Worm (Caenorhabditis elegans): ENCODE results near the gene C04E12.2.

C04E12.2 gene

DNA sequence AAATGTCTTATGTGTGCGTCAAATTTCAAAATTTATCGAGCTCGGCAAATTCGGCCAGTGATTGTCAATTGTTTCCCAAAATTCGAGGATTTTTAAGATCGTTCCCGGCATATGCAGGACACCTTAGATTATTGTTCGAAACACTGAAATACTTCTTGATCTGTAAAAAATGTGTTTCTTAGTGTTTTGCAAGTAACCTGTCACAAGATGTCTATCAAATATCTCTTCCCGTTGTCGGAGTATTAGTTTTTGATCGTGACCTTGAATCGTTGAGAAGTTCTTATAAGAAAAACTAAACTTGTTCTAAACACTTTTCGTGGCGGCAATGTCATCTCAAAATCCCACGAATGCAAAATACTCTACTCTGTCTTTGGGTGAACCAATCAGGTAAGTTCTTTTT, 5.4 kb upstream of the C04E12.2 start, which contains the start of gene C04E12.4:
Gene C04E12.4, plus strand, starts transcription at position 301 of the 400 bp plus-strand sequence.
- no peak for TF ChIP-seq odd-2 (tag; optimal IDR thresholded peaks at IDR 0.05)
- TF ChIP-seq ceh-48 (tag; optimal IDR thresholded peaks at IDR 0.05): no peak
- TF ChIP-seq lin-11 (tag; optimal IDR thresholded peaks at IDR 0.05): no peak
- no peak for TF ChIP-seq mec-3 (tag; optimal IDR thresholded peaks at IDR 0.05; ENCODE audit: borderline replicate concordance)
- TF ChIP-seq rnt-1 (tag; optimal IDR thresholded peaks at IDR 0.05): no peak
- no peak for TF ChIP-seq unc-86 (tag; optimal IDR thresholded peaks at IDR 0.05)
- TF ChIP-seq C38D4.7 (GFP tag; optimal IDR thresholded peaks at IDR 0.05): no peak
- TF ChIP-seq K09A11.1 (tag; optimal IDR thresholded peaks at IDR 0.05; ENCODE audit: insufficient read depth): no peak
- TF ChIP-seq npax-4 (tag; optimal IDR thresholded peaks at IDR 0.05): no peak
- TF ChIP-seq K02D7.2 (tag; optimal IDR thresholded peaks at IDR 0.05): no peak
- TF ChIP-seq nhr-232 (tag; optimal IDR thresholded peaks at IDR 0.05): no peak
- TF ChIP-seq unc-3 (GFP tag; conservative IDR thresholded peaks at IDR 0.05): no peak
- TF ChIP-seq unc-3 (tag; optimal IDR thresholded peaks at IDR 0.05): no peak

DNA sequence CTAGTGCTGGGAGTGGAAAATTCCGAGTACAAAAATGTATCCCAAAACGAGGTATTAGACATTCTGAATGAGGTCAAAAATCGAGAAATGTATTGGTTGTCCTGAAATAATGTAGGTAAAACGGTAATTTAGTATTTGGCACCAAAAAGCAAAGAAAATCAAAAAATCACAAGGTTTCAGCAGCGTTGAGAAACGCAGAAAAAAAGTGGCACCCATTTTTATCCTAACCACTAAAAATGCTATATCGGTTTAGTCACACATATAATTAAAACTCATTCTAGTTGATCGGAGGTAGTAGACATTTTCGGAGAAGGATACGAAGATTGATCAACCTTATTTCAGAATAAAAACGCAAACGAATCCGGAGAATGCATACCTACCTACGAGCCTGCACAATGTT, 4.8 kb downstream of the C04E12.2 start, which contains the start of gene srx-121:
Gene srx-121, minus strand, starts transcription at position 101 of the 400 bp plus-strand sequence.
- TF ChIP-seq madf-2 (tag; optimal IDR thresholded peaks at IDR 0.05): no peak

DNA sequence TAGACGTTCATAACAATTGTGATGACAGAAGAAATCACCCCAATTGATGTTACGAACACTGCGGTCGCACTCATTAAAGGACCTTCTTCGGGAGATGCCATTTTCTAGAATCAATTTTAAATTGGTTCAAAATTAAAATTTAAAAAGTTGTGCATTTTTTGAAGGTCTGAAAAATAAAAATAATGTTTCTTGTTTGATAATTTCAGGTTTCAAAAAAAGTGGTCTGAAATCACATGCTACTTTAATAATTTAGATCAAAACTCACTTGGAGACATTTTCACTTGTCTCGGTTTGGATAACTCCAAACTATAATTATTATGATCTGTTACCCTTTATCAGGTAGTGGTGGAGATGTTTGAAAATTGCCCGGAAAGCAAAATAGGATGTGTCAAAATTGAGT, 9.1 kb downstream of the C04E12.2 start, which contains the start of gene srbc-2:
Gene srbc-2, minus strand, starts transcription at position 101 of the 400 bp plus-strand sequence.
- no peak for TF ChIP-seq K09A11.1 (tag; optimal IDR thresholded peaks at IDR 0.05; ENCODE audit: insufficient read depth)
- TF ChIP-seq ceh-30 (tag; optimal IDR thresholded peaks at IDR 0.05): no peak

DNA sequence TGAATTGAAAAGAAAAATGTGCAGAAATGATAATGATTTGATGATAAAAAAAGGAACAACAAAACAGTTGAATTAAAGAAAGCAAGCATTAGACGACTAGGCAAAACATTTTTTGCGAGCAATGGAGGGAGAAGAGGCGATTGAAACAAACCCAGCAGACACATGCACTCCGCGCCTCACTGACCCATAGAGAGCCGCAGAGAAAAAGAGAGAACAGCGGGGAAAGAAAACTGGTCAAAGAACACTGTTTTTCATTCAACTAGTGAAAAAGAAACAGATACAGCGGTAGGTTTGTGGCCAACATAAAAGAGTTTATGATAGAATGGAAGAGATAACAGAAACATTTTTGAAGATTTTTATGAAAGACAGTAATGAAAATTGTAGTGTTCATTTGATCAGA, 20.4 kb downstream of the C04E12.2 start:
- TF ChIP-seq lin-11 (tag; optimal IDR thresholded peaks at IDR 0.05) (no peak), npax-4 (tag; optimal IDR thresholded peaks at IDR 0.05) (no peak), ama-1 (optimal IDR thresholded peaks at IDR 0.05) (no peak), hlh-30 (tag; optimal IDR thresholded peaks at IDR 0.05; ENCODE audit: insufficient read depth) (no peak), T23F11.4 (GFP tag; optimal IDR thresholded peaks at IDR 0.05) (no peak), pha-4 (tag; optimal IDR thresholded peaks at IDR 0.05) (no peak)

DNA sequence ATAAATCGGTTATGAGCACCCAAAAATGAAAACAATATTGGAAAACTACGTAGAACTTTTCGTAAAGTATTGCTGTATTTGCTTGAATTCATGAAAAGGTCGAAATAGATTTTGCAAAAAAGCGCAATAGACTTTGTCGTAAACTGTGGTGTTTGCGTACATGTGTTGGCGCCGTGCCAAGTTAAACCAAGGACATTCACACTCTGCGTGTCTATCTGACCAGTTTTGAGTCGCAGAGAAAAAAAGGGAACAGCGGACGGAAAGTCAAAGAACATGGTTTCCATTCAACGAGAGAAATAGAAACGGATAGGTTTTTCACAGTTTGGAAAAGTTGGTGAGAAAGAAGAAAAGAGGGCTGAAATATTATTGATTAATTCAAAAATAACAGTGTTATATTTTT, 23.1 kb downstream of the C04E12.2 start:
- TF ChIP-seq ttx-3 (tag; optimal IDR thresholded peaks at IDR 0.05) (no peak), ahr-1 (tag; optimal IDR thresholded peaks at IDR 0.05) (no peak), zip-5 (tag; optimal IDR thresholded peaks at IDR 0.05) (no peak), hlh-30 (tag; optimal IDR thresholded peaks at IDR 0.05; ENCODE audit: insufficient read depth) (no peak)

DNA sequence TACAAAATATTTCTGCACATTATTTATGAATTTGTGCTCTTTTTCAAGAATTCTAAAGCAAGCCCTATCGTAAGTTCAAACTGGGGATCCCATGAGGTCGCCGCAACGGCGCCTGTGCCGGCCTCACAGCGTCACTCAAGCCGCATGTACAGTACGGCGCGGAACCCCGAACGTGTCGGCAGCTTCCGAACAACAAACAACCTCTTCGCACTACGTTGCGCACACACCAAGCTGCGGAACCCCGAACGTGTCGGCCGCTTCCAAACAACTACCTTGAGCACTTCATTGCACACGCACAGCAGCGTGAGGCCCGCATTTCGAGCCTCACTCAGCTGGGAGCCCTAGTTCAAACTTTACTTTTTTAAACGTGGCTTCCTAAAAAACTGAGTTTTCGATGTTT, 26.2 kb downstream of the C04E12.2 start:
- TF ChIP-seq elt-2 (tag; optimal IDR thresholded peaks at IDR 0.05) (no peak), ztf-16 (tag; optimal IDR thresholded peaks at IDR 0.05) (no peak), fkh-6 (tag; optimal IDR thresholded peaks at IDR 0.05) (no peak), ceh-24 (tag; optimal IDR thresholded peaks at IDR 0.05) (no peak), tbx-2 (tag; optimal IDR thresholded peaks at IDR 0.05) (no peak), hlh-6 (tag; optimal IDR thresholded peaks at IDR 0.05) (no peak), ceh-45 (GFP tag; IDR thresholded peaks at IDR 0.05) (no peak), hlh-30 (tag; optimal IDR thresholded peaks at IDR 0.05; ENCODE audit: insufficient read depth) (no peak), lim-6 (tag; optimal IDR thresholded peaks at IDR 0.05) (no peak), fkh-10 (GFP tag; optimal IDR thresholded peaks at IDR 0.05) (no peak), ahr-1 (tag; optimal IDR thresholded peaks at IDR 0.05) (no peak), K09A11.1 (tag; optimal IDR thresholded peaks at IDR 0.05; ENCODE audit: insufficient read depth) (no peak), syd-9 (tag; optimal IDR thresholded peaks at IDR 0.05) (no peak), zip-5 (tag; optimal IDR thresholded peaks at IDR 0.05) (no peak), eyg-1 (tag; optimal IDR thresholded peaks at IDR 0.05) (no peak)
